Fruit fly (Drosophila melanogaster): ENCODE measurements around the gene CG7059.
A peak's percentile ranks its signal among the peaks of the same experiment; 100 is the strongest.

Gene CG7059

DNA sequence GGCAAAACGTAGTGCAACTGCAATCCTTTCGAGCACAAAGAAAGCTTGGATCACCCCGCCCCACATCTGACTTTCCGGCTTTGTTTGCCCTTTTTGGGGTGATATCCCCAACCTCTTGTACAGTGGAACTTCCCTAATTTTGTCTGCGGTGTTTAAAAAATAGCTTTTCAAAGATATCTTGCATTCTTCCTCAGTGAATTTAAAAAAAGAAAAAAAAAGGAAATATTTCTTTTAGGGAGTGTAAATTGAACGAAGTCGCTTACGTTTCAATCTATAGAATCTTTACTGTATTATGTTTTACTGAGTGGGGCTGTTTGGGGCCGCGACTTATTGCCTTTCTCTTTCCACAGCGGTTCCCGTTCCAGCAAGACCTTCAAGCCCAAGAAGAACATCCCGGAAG, 32.0 kb downstream of the CG7059 start (continued):
- TF ChIP-seq grau (tag; optimal IDR thresholded peaks at IDR 0.05): peak; percentile 89
- no peak for TF ChIP-seq CG31365 (tag; optimal IDR thresholded peaks at IDR 0.05)
- TF ChIP-seq bbx (GFP tag; IDR thresholded peaks at IDR 0.05; ENCODE audit: partially characterized antibody): no peak
- TF ChIP-seq sens (GFP tag): peak; percentile 89
- peak; percentile 27 for TF ChIP-seq CG1792 (GFP tag; optimal IDR thresholded peaks at IDR 0.05)
- TF ChIP-seq CG4820 (GFP tag; optimal IDR thresholded peaks at IDR 0.05): peak; percentile 26
- TF ChIP-seq gsb (GFP tag; IDR thresholded peaks at IDR 0.05): peak; percentile 79
- no peak for TF ChIP-seq CG7963 (GFP tag; IDR thresholded peaks at IDR 0.05; ENCODE audit: partially characterized antibody)
- TF ChIP-seq CG15514 (GFP tag; optimal IDR thresholded peaks at IDR 0.05): peak; percentile 12
- no peak for TF ChIP-seq gem (tag; optimal IDR thresholded peaks at IDR 0.05)
- TF ChIP-seq CG34224 (GFP tag; IDR thresholded peaks at IDR 0.05; ENCODE audit: partially characterized antibody): no peak
- peak; percentile 61 for TF ChIP-seq CG12155 (GFP tag; optimal IDR thresholded peaks at IDR 0.05)
- peak; percentile 43 for TF ChIP-seq Ssrp (tag; optimal IDR thresholded peaks at IDR 0.05)
- TF ChIP-seq CG10431 (GFP tag; optimal IDR thresholded peaks at IDR 0.05): no peak
- TF ChIP-seq CG17359 (tag; optimal IDR thresholded peaks at IDR 0.05): peak; percentile 65
- 0 out of 2 replicates have a peak, but pooled peaks have one; percentile 50 for TF ChIP-seq Awh (GFP tag; IDR thresholded peaks at IDR 0.05)
- TF ChIP-seq CG8290 (GFP tag; optimal IDR thresholded peaks at IDR 0.05): no peak
- TF ChIP-seq CG8290 (tag; optimal IDR thresholded peaks at IDR 0.05): no peak
- TF ChIP-seq Neu2 (GFP tag; optimal IDR thresholded peaks at IDR 0.05; ENCODE audit: borderline replicate concordance): no peak
- TF ChIP-seq zfh2 (GFP tag; optimal IDR thresholded peaks at IDR 0.05): peak; percentile 32
- peak; percentile 80 for TF ChIP-seq E2f1 (GFP tag; IDR thresholded peaks at IDR 0.05)
- peak; percentile 82 for TF ChIP-seq CG34422 (GFP tag; IDR thresholded peaks at IDR 0.05)
- TF ChIP-seq CG16815 (GFP tag; optimal IDR thresholded peaks at IDR 0.05): peak; percentile 40
- peak; percentile 87 for TF ChIP-seq CG14441 (GFP tag; IDR thresholded peaks at IDR 0.05)
- TF ChIP-seq da (GFP tag; optimal IDR thresholded peaks at IDR 0.05): no peak
- peak; percentile 62 for TF ChIP-seq CG30403 (GFP tag; optimal IDR thresholded peaks at IDR 0.05)
- 0 out of 2 replicates have a peak, but pooled peaks have one; percentile 34 for TF ChIP-seq Rx (GFP tag; IDR thresholded peaks at IDR 0.05)
- no peak for TF ChIP-seq lab (GFP tag; optimal IDR thresholded peaks at IDR 0.05)
- TF ChIP-seq CG1024 (GFP tag; IDR thresholded peaks at IDR 0.05): no peak
- peak; percentile 6 for TF ChIP-seq CG13624 (GFP tag; optimal IDR thresholded peaks at IDR 0.05)
- peak; percentile 37 for TF ChIP-seq Chrac-16 (GFP tag; optimal IDR thresholded peaks at IDR 0.05)
- peak; percentile 64; the same call in 1 of the 2 replicates for TF ChIP-seq danr (GFP tag; IDR thresholded peaks at IDR 0.05)
- TF ChIP-seq CG12769 (tag; optimal IDR thresholded peaks at IDR 0.05): no peak
- TF ChIP-seq Six4 (GFP tag; optimal IDR thresholded peaks at IDR 0.05): peak; percentile 4
- TF ChIP-seq CG12219 (GFP tag; optimal IDR thresholded peaks at IDR 0.05): no peak
- peak; percentile 80 for TF ChIP-seq stc (GFP tag; IDR thresholded peaks at IDR 0.05)
- peak; percentile 35 for TF ChIP-seq CG7556 (GFP tag; optimal IDR thresholded peaks at IDR 0.05)
- TF ChIP-seq vvl (GFP tag; IDR thresholded peaks at IDR 0.05): peak; percentile 90
- TF ChIP-seq ranshi (GFP tag; IDR thresholded peaks at IDR 0.05): peak; percentile 82
- peak; percentile 4 for TF ChIP-seq CG12299 (tag; optimal IDR thresholded peaks at IDR 0.05)
- peak; percentile 59 for TF ChIP-seq tin (GFP tag; optimal IDR thresholded peaks at IDR 0.05)
- peak; percentile 67 to 75 for TF ChIP-seq Pdp1 (GFP tag; optimal IDR thresholded peaks at IDR 0.05)
- TF ChIP-seq CG2678 (tag; optimal IDR thresholded peaks at IDR 0.05): peak; percentile 73
- peak; percentile 24 for TF ChIP-seq twi (tag; optimal IDR thresholded peaks at IDR 0.05)
- peak; percentile 25 for TF ChIP-seq HHEX (GFP tag; optimal IDR thresholded peaks at IDR 0.05)
- TF ChIP-seq her (GFP tag; optimal IDR thresholded peaks at IDR 0.05): peak; percentile 21
- TF ChIP-seq klu (GFP tag; IDR thresholded peaks at IDR 0.05): peak; percentile 66
- peak; percentile 56 for TF ChIP-seq az2 (GFP tag; optimal IDR thresholded peaks at IDR 0.05)
- TF ChIP-seq chn (GFP tag; optimal IDR thresholded peaks at IDR 0.05): peak; percentile 39
- no peak for TF ChIP-seq CG17612 (GFP tag; IDR thresholded peaks at IDR 0.05)
- peak; percentile 28 for TF ChIP-seq CG10979 (tag; optimal IDR thresholded peaks at IDR 0.05)
